Worm (Caenorhabditis elegans) whole organism, L4/young adult: ENCODE measurements around the gene jmjd-1.1.

Source experiments
- W03F9.2 ChIP-seq: fragments of 150-350 bp; optimal IDR thresholded peaks from 2 replicates; lab custom pipeline; 2014; ENCODE audit warnings: missing biosample characterization, missing genetic modification characterization
- dao-5 ChIP-seq: sonication (generic microtip); optimal IDR thresholded peaks from 2 replicates; lab custom pipeline; 2016; ENCODE audit warnings: missing genotype, missing genetic modification characterization, moderate library complexity, missing compliant biosample characterization
- him-1 ChIP-seq: sonication (generic microtip); optimal IDR thresholded peaks from 2 replicates; lab custom pipeline; 2016; ENCODE audit warnings: missing genotype, missing genetic modification reagents, missing genetic modification characterization, missing compliant biosample characterization

The jmjd-1.1 gene

ce11 chrII:11856361-11856760 lies 50.0 kb downstream of the jmjd-1.1 start, which contains the start of gene clh-1:
Gene clh-1 (minus strand): TSS chrII:11856461.
- no peak for TF ChIP-seq W03F9.2 (tag; lab: Kevin White, UChicago)
- TF ChIP-seq him-1 (tag; lab: Kevin White, UChicago), result no peak
- TF ChIP-seq dao-5 (tag; lab: Kevin White, UChicago), result no peak
